Fruit fly (Drosophila melanogaster) whole organism, embryonic: ENCODE results near the gene Sems.

Source experiments
- ATbp ChIP-seq: fragments of 200-800 bp; sonication (Bioruptor generic); optimal IDR thresholded peaks from 2 replicates; lab custom pipeline; 2017; ENCODE audit warnings: missing biosample characterization, mild to moderate bottlenecking, missing genetic modification characterization, missing genetic modification reagents
- Asciz ChIP-seq: fragments of 200-800 bp; sonication (Bioruptor generic); optimal IDR thresholded peaks from 2 replicates; lab custom pipeline; 2017; ENCODE audit warnings: missing biosample characterization, mild to moderate bottlenecking, missing genetic modification characterization, missing genetic modification reagents
- CG10959 ChIP-seq: fragments of 200-800 bp; sonication (Bioruptor generic); IDR thresholded peaks from 2 replicates; pipeline ENCODE4 v1.3.6; 2022; ENCODE audit warnings: missing biosample characterization, missing genetic modification characterization
- CG11504 ChIP-seq: fragments of 200-800 bp; sonication (Bioruptor generic); optimal IDR thresholded peaks from 3 replicates; lab custom pipeline; 2019; ENCODE audit warnings: missing biosample characterization, mild to moderate bottlenecking, missing genetic modification characterization, moderate library complexity
- CG12155 ChIP-seq: fragments of 200-800 bp; sonication (Bioruptor generic); optimal IDR thresholded peaks from 3 replicates; lab custom pipeline; 2016; ENCODE audit warnings: missing biosample characterization, missing genetic modification characterization
- CG12236 ChIP-seq: fragments of 200-800 bp; sonication (Bioruptor generic); optimal IDR thresholded peaks from 2 replicates; lab custom pipeline; 2016; ENCODE audit warnings: missing biosample characterization, missing genetic modification characterization
- CG15269 ChIP-seq: fragments of 200-800 bp; sonication (Bioruptor generic); optimal IDR thresholded peaks from 2 replicates; lab custom pipeline; 2018; ENCODE audit warnings: missing biosample characterization, mild to moderate bottlenecking, missing genetic modification characterization, moderate library complexity
- CG15696 ChIP-seq: fragments of 200-800 bp; sonication (Bioruptor generic); optimal IDR thresholded peaks from 2 replicates; lab custom pipeline; 2019; ENCODE audit warnings: missing biosample characterization, mild to moderate bottlenecking, missing genetic modification characterization, moderate library complexity
- CG1603 ChIP-seq: fragments of 200-800 bp; sonication (Bioruptor generic); optimal IDR thresholded peaks from 2 replicates; lab custom pipeline; 2019; ENCODE audit warnings: missing biosample characterization, mild to moderate bottlenecking, missing genetic modification characterization, moderate library complexity
- CG2202 ChIP-seq: fragments of 200-800 bp; sonication (Bioruptor generic); optimal IDR thresholded peaks from 2 replicates; lab custom pipeline; 2018; ENCODE audit warnings: missing biosample characterization, mild to moderate bottlenecking, missing genetic modification characterization
- CG33557 ChIP-seq: fragments of 200-800 bp; sonication (Bioruptor generic); optimal IDR thresholded peaks from 2 replicates; lab custom pipeline; 2019; ENCODE audit warnings: missing biosample characterization, mild to moderate bottlenecking, missing genetic modification characterization, moderate library complexity
- CG3407 ChIP-seq: fragments of 200-800 bp; sonication (Bioruptor generic); optimal IDR thresholded peaks from 2 replicates; lab custom pipeline; 2018; ENCODE audit warnings: missing biosample characterization, mild to moderate bottlenecking, missing genetic modification characterization
- CG4282 ChIP-seq: fragments of 200-800 bp; sonication (Bioruptor generic); optimal IDR thresholded peaks from 2 replicates; lab custom pipeline; 2016; ENCODE audit warnings: missing biosample characterization, missing genetic modification characterization
- CG4360 ChIP-seq: fragments of 200-800 bp; sonication (Bioruptor generic); IDR thresholded peaks from 2 replicates; pipeline ENCODE4 v1.3.6; 2022; ENCODE audit warnings: missing biosample characterization, missing genetic modification characterization
- CG4424 ChIP-seq: fragments of 200-800 bp; sonication (Bioruptor generic); optimal IDR thresholded peaks from 3 replicates; lab custom pipeline; 2016; ENCODE audit warnings: missing biosample characterization, missing genetic modification characterization
- CG6272 ChIP-seq: fragments of 200-800 bp; sonication (Bioruptor generic); IDR thresholded peaks from 2 replicates; pipeline ENCODE4 v1.3.6; 2022; ENCODE audit warnings: missing biosample characterization, missing genetic modification characterization
- CG8388 ChIP-seq: fragments of 200-800 bp; sonication (Bioruptor generic); optimal IDR thresholded peaks from 2 replicates; lab custom pipeline; 2019; ENCODE audit warnings: missing biosample characterization, mild to moderate bottlenecking, missing genetic modification characterization, moderate library complexity
- D ChIP-seq, 2 experiments: fragments of 200-800 bp in 1 of 2; fragments of >200 bp in 1 of 2; sonication (Bioruptor generic) in 1 of 2; optimal IDR thresholded peaks; 2 replicates in 1 of 2; 3 replicates in 1 of 2; lab custom pipeline; 2017; ENCODE audit warnings: mild to moderate bottlenecking in 1 of 2, missing biosample characterization in 1 of 2, missing genetic modification characterization in 1 of 2, missing genetic modification reagents in 1 of 2
- D19A ChIP-seq: fragments of 200-800 bp; optimal IDR thresholded peaks from 3 replicates; lab custom pipeline; 2019; ENCODE audit warnings: missing biosample characterization, mild to moderate bottlenecking, missing genetic modification characterization, moderate library complexity
- Dref ChIP-seq: fragments of 200-800 bp; sonication (Bioruptor generic); IDR thresholded peaks from 2 replicates; pipeline ENCODE4 v1.3.6; 2022; ENCODE audit warnings: missing biosample characterization, missing genetic modification characterization
- GATAe ChIP-seq: fragments of 200-800 bp; sonication (Bioruptor generic); conservative IDR thresholded peaks from 2 replicates; pipeline ENCODE4 v1.3.6; 2022; ENCODE audit warnings: missing biosample characterization, missing genetic modification characterization
- H15 ChIP-seq: fragments of 200-800 bp; sonication (Bioruptor generic); IDR thresholded peaks from 3 replicates; pipeline ENCODE4 v1.3.6; 2022; ENCODE audit warnings: missing biosample characterization, missing genetic modification characterization
- HLH3B ChIP-seq: fragments of 200-800 bp; sonication (Bioruptor generic); IDR thresholded peaks from 2 replicates; pipeline ENCODE4 v1.3.6; 2022; ENCODE audit warnings: missing biosample characterization, missing genetic modification characterization
- Hey ChIP-seq: fragments of 200-800 bp; sonication (Bioruptor generic); optimal IDR thresholded peaks from 3 replicates; lab custom pipeline; 2018; ENCODE audit warnings: missing biosample characterization, mild to moderate bottlenecking, missing genetic modification characterization
- Nf-YB ChIP-seq: fragments of 200-800 bp; sonication (Bioruptor generic); optimal IDR thresholded peaks from 3 replicates; lab custom pipeline; 2019; ENCODE audit warnings: missing biosample characterization, mild to moderate bottlenecking, missing genetic modification characterization, moderate library complexity
- Nf-YC ChIP-seq: fragments of 200-800 bp; optimal IDR thresholded peaks from 3 replicates; lab custom pipeline; 2019; ENCODE audit warnings: missing biosample characterization, mild to moderate bottlenecking, missing genetic modification characterization, moderate library complexity
- PHDP ChIP-seq: fragments of 200-800 bp; sonication (Bioruptor generic); optimal IDR thresholded peaks from 3 replicates; lab custom pipeline; 2018; ENCODE audit warnings: missing biosample characterization, mild to moderate bottlenecking, missing genetic modification characterization, moderate library complexity
- Side ChIP-seq: fragments of 200-800 bp; sonication (Bioruptor generic); optimal IDR thresholded peaks from 2 replicates; lab custom pipeline; 2016; ENCODE audit warnings: missing biosample characterization, missing genetic modification characterization
- Stat92E ChIP-seq, 3 experiments: fragments of >200 bp in 2 of 3; fragments of 200-800 bp in 1 of 3; sonication (Bioruptor generic) in 1 of 3; optimal IDR thresholded peaks; 2 replicates each; lab custom pipeline; 2017 to 2019; ENCODE audit warnings: missing biosample characterization in 3 of 3, missing genetic modification characterization in 3 of 3, mild to moderate bottlenecking in 1 of 3, moderate library complexity in 1 of 3
- ac ChIP-seq: fragments of 200-800 bp; sonication (Bioruptor generic); optimal IDR thresholded peaks from 3 replicates; lab custom pipeline; 2017; ENCODE audit warnings: missing biosample characterization, mild to moderate bottlenecking, missing genetic modification characterization
- bbx ChIP-seq: fragments of 200-800 bp; sonication (Bioruptor generic); IDR thresholded peaks from 2 replicates; pipeline ENCODE4 v1.3.6; 2022; ENCODE audit warnings: missing biosample characterization, missing genetic modification characterization; ENCODE audit not compliant: partially characterized antibody
- caup ChIP-seq: fragments of 200-800 bp; sonication (Bioruptor generic); optimal IDR thresholded peaks from 3 replicates; lab custom pipeline; 2017; ENCODE audit warnings: missing biosample characterization, mild to moderate bottlenecking, missing genetic modification characterization, moderate library complexity; ENCODE audit not compliant: severe bottlenecking
- ci ChIP-seq: fragments of 200-800 bp; sonication (Bioruptor generic); IDR thresholded peaks from 3 replicates; pipeline ENCODE4 v1.3.6; 2022; ENCODE audit warnings: missing biosample characterization, missing genetic modification characterization
- exex ChIP-seq: fragments of 200-800 bp; sonication (Bioruptor generic); optimal IDR thresholded peaks from 4 replicates; lab custom pipeline; 2018; ENCODE audit warnings: missing biosample characterization, mild to moderate bottlenecking, missing genetic modification characterization, moderate library complexity
- fd102C ChIP-seq: fragments of 200-800 bp; sonication (Bioruptor generic); optimal IDR thresholded peaks from 2 replicates; lab custom pipeline; 2018; ENCODE audit warnings: missing biosample characterization, mild to moderate bottlenecking, missing genetic modification characterization, moderate library complexity
- fd64A ChIP-seq: fragments of 200-800 bp; sonication (Bioruptor generic); optimal IDR thresholded peaks from 3 replicates; lab custom pipeline; 2018; ENCODE audit warnings: missing biosample characterization, mild to moderate bottlenecking, missing genetic modification characterization
- insv ChIP-seq, 2 experiments: fragments of 200-800 bp; sonication (Bioruptor generic); optimal IDR thresholded peaks; 3 replicates each; lab custom pipeline; 2016 to 2018; ENCODE audit warnings: missing biosample characterization in 2 of 2, missing genetic modification characterization in 2 of 2
- lab ChIP-seq: fragments of 200-800 bp; sonication (Bioruptor generic); optimal IDR thresholded peaks from 3 replicates; lab custom pipeline; 2017; ENCODE audit warnings: missing biosample characterization, missing genetic modification characterization, mild to moderate bottlenecking, moderate library complexity, missing genetic modification reagents
- oc ChIP-seq: fragments of 200-800 bp; sonication (Bioruptor generic); optimal IDR thresholded peaks from 2 replicates; lab custom pipeline; 2018; ENCODE audit warnings: missing biosample characterization, mild to moderate bottlenecking, missing genetic modification characterization, moderate library complexity
- psq ChIP-seq: fragments of 200-800 bp; sonication (Bioruptor generic); optimal IDR thresholded peaks from 2 replicates; lab custom pipeline; 2017; ENCODE audit warnings: missing biosample characterization, missing genetic modification characterization
- rib ChIP-seq: fragments of 200-800 bp; sonication (Bioruptor generic); IDR thresholded peaks from 2 replicates; pipeline ENCODE4 v1.3.6; 2022; ENCODE audit warnings: missing biosample characterization, missing genetic modification characterization
- run ChIP-seq: fragments of 200-800 bp; sonication (Bioruptor generic); optimal IDR thresholded peaks from 3 replicates; lab custom pipeline; 2018; ENCODE audit warnings: missing biosample characterization, mild to moderate bottlenecking, missing genetic modification characterization
- sc ChIP-seq, 3 experiments: fragments of >200 bp in 2 of 3; fragments of 200-800 bp in 1 of 3; sonication (Bioruptor generic) in 1 of 3; optimal IDR thresholded peaks; 2 replicates in 2 of 3; 3 replicates in 1 of 3; lab custom pipeline; 2017; ENCODE audit warnings: mild to moderate bottlenecking in 1 of 3, missing biosample characterization in 1 of 3, missing genetic modification characterization in 1 of 3, missing genetic modification reagents in 1 of 3
- sd ChIP-seq: fragments of 200-800 bp; sonication (Bioruptor generic); optimal IDR thresholded peaks from 3 replicates; lab custom pipeline; 2018; ENCODE audit warnings: missing biosample characterization, mild to moderate bottlenecking, missing genetic modification characterization, moderate library complexity
- sug ChIP-seq: fragments of 200-800 bp; optimal IDR thresholded peaks from 2 replicates; lab custom pipeline; 2019; ENCODE audit warnings: missing biosample characterization, mild to moderate bottlenecking, missing genetic modification characterization, moderate library complexity
- tll ChIP-seq, 2 experiments: fragments of 200-800 bp in 1 of 2; fragments of >200 bp in 1 of 2; sonication (Bioruptor generic) in 1 of 2; optimal IDR thresholded peaks; 2 replicates each; lab custom pipeline; 2017 to 2019; ENCODE audit warnings: missing biosample characterization in 2 of 2, missing genetic modification characterization in 2 of 2, mild to moderate bottlenecking in 1 of 2, moderate library complexity in 1 of 2
- vvl ChIP-seq: fragments of 200-800 bp; sonication (Bioruptor generic); IDR thresholded peaks from 2 replicates; pipeline ENCODE4 v1.3.6; 2022; ENCODE audit warnings: missing biosample characterization, missing genetic modification characterization

Gene Sems

dm6 chr3L:20922279-20922830 is 34.2 kb downstream of the Sems start (continued):
- TF ChIP-seq CG2202 (peak; percentile 39), GATAe (peak; percentile 48), Side (peak; percentile 3), ATbp (GFP tag; lab: Kevin White, UChicago) (peak; percentile 28), CG15696 (peak; percentile 67), ci (peak; percentile 75; the same call in 2 of the 3 replicates), CG4424 (GFP tag; lab: Kevin White, UChicago) (no peak), Asciz (GFP tag; lab: Kevin White, UChicago) (peak; percentile 35), exex (tag; lab: Kevin White, UChicago) (peak; percentile 47), CG12236 (no peak), ac (GFP tag; lab: Kevin White, UChicago) (peak; percentile 44), CG1603 (tag; lab: Kevin White, UChicago) (peak; percentile 17), fd102C (GFP tag; lab: Kevin White, UChicago) (peak; percentile 21), insv (GFP tag; optimal IDR thresholded peaks at IDR 0.05; lab: Kevin White, UChicago) (peak in 1 of 2 experiments; percentile 7), HLH3B (GFP tag; lab: Robert Waterston, UW) (peak; percentile 21; the same call in 1 of the 2 replicates), CG15269 (tag; lab: Kevin White, UChicago) (peak; percentile 48), tll (GFP tag; optimal IDR thresholded peaks at IDR 0.05; lab: Kevin White, UChicago) (peak in 1 of 2 experiments; percentile 97), CG12155 (GFP tag; lab: Kevin White, UChicago) (no peak), Dref (no peak), Stat92E (GFP tag; optimal IDR thresholded peaks at IDR 0.05; lab: Kevin White, UChicago) (peak in 1 of 3 experiments; percentile 65), H15 (GFP tag; lab: Robert Waterston, UW) (0 out of 3 replicates have a peak, but pooled peaks have one; percentile 8), oc (peak; percentile 54), vvl (GFP tag; lab: Robert Waterston, UW) (peak; percentile 44; the same call in 1 of the 2 replicates), caup (GFP tag; lab: Kevin White, UChicago) (peak; percentile 12), Nf-YC (peak; percentile 25), lab (GFP tag; lab: Kevin White, UChicago) (peak; percentile 26), sug (tag; lab: Kevin White, UChicago) (peak; percentile 15), CG3407 (GFP tag; lab: Kevin White, UChicago) (peak; percentile 23), CG6272 (GFP tag; lab: Robert Waterston, UW) (no peak), PHDP (peak; percentile 2), sc (optimal IDR thresholded peaks at IDR 0.05; lab: Kevin White, UChicago) (no peak), sc (GFP tag; optimal IDR thresholded peaks at IDR 0.05; lab: Kevin White, UChicago) (peak; percentile 31), CG10959 (0 out of 2 replicates have a peak, but pooled peaks have one; percentile 14), bbx (GFP tag; lab: Robert Waterston, UW) (peak; percentile 18; the same call in 1 of the 2 replicates), run (tag; lab: Kevin White, UChicago) (peak; percentile 20), sd (tag; lab: Kevin White, UChicago) (peak; percentile 63), Hey (tag; lab: Kevin White, UChicago) (no peak), CG33557 (GFP tag; lab: Kevin White, UChicago) (peak; percentile 46), rib (0 out of 2 replicates have a peak, but pooled peaks have one; percentile 42), fd64A (GFP tag; lab: Kevin White, UChicago) (peak; percentile 48), D19A (tag; lab: Kevin White, UChicago) (peak; percentile 21), psq (no peak), D (optimal IDR thresholded peaks at IDR 0.05; lab: Kevin White, UChicago) (peak; percentile 38), D (GFP tag; optimal IDR thresholded peaks at IDR 0.05; lab: Kevin White, UChicago) (peak; percentile 23), CG4360 (GFP tag; lab: Robert Waterston, UW) (peak; percentile 88), Nf-YB (GFP tag; lab: Kevin White, UChicago) (peak; percentile 45), CG4282 (GFP tag; lab: Kevin White, UChicago) (peak; percentile 7), CG8388 (GFP tag; lab: Kevin White, UChicago) (no peak), CG11504 (tag; lab: Kevin White, UChicago) (peak; percentile 7)
